Fruit fly (Drosophila melanogaster) Kc167 (cell line): ENCODE measurements around the gene mbf1.

Source experiments
- Myc ChIP-seq: fragments of >200 bp; optimal IDR thresholded peaks from 2 replicates; lab custom pipeline; 2017; ENCODE audit warnings: missing external identifiers
- ttk ChIP-seq: sonication (Bioruptor generic); optimal IDR thresholded peaks from 2 replicates; lab custom pipeline; 2017; ENCODE audit warnings: missing external identifiers

- TF ChIP-seq Myc (lab: Kevin White, UChicago) (no peak), ttk (no peak)
These were observed 31.1 kb upstream of the mbf1 start, which contains the start of gene CG43373 for dm6 chr3L:16542998-16543624.
